Worm (Caenorhabditis elegans) whole organism, midembryonic: ENCODE measurements around the gene mrpl-42.

Experiments
- T22C8.4 ChIP-seq: fragments of 200-800 bp; sonication (Bioruptor generic); IDR thresholded peaks from 2 replicates; pipeline ENCODE4 v1.3.6; 2022; ENCODE audit warnings: missing genetic modification characterization, missing compliant biosample characterization
- cog-1 ChIP-seq: sonication (generic microtip); optimal IDR thresholded peaks from 2 replicates; lab custom pipeline; 2016; ENCODE audit warnings: missing genetic modification characterization, missing compliant biosample characterization
- flt-1 ChIP-seq: fragments of 200-800 bp; sonication (Bioruptor generic); IDR thresholded peaks from 2 replicates; pipeline ENCODE4 v1.3.6; 2022; ENCODE audit warnings: missing genetic modification characterization, missing compliant biosample characterization
- klf-2 ChIP-seq: fragments of 200-800 bp; sonication (Bioruptor generic); conservative IDR thresholded peaks from 2 replicates; pipeline ENCODE4 v1.3.6; 2022; ENCODE audit warnings: missing genetic modification reagents, missing genetic modification characterization, missing compliant biosample characterization
- med-1 ChIP-seq: sonication (generic microtip); optimal IDR thresholded peaks from 2 replicates; lab custom pipeline; 2017; ENCODE audit warnings: missing genetic modification characterization, mild to moderate bottlenecking, missing compliant biosample characterization, antibody characterized with exemption, missing genetic modification reagents; ENCODE audit not compliant: insufficient read depth
- ref-1 ChIP-seq: fragments of 200-800 bp; sonication (Bioruptor generic); conservative IDR thresholded peaks from 2 replicates; pipeline ENCODE4 v1.3.6; 2022; ENCODE audit warnings: missing genetic modification reagents, missing genetic modification characterization, missing compliant biosample characterization
- tab-1 ChIP-seq: fragments of 200-800 bp; sonication (Bioruptor generic); IDR thresholded peaks from 2 replicates; pipeline ENCODE4 v1.3.6; 2022; ENCODE audit warnings: missing genetic modification characterization, missing compliant biosample characterization
- ztf-23 ChIP-seq: fragments of 200-800 bp; sonication (Bioruptor generic); IDR thresholded peaks from 2 replicates; pipeline ENCODE4 v1.3.6; 2022; ENCODE audit warnings: missing genetic modification reagents, missing genetic modification characterization, missing compliant biosample characterization
- ztf-29 ChIP-seq: fragments of 200-800 bp; sonication (Bioruptor generic); IDR thresholded peaks from 2 replicates; pipeline ENCODE4 v1.3.6; 2022; ENCODE audit warnings: missing genetic modification reagents, missing genetic modification characterization, missing compliant biosample characterization

- TF ChIP-seq flt-1 (GFP tag; lab: Robert Waterston, UW) (no peak), cog-1 (tag; lab: Kevin White, UChicago) (no peak), ztf-23 (GFP tag; lab: Robert Waterston, UW) (no peak), klf-2 (GFP tag; lab: Robert Waterston, UW) (no peak), ztf-29 (GFP tag; lab: Robert Waterston, UW) (no peak), ref-1 (GFP tag; lab: Robert Waterston, UW) (no peak), tab-1 (GFP tag; lab: Robert Waterston, UW) (no peak), T22C8.4 (GFP tag; lab: Robert Waterston, UW) (no peak), med-1 (GFP tag; lab: Kevin White, UChicago) (no peak)
These were observed 23.4 kb upstream of the mrpl-42 start for ce11 chrIV:9117700-9118099.
